Fruit fly (Drosophila melanogaster) Kc167 (cell line): ENCODE results near the gene Atf3.

ENCODE experiments used
- Myc ChIP-seq: fragments of >200 bp; optimal IDR thresholded peaks from 2 replicates; lab custom pipeline; 2017; ENCODE audit warnings: missing external identifiers
- Sin3A ChIP-seq: fragments of >200 bp; optimal IDR thresholded peaks from 2 replicates; lab custom pipeline; 2018; ENCODE audit warnings: missing external identifiers
- h ChIP-seq: fragments of >200 bp; optimal IDR thresholded peaks from 3 replicates; lab custom pipeline; 2018; ENCODE audit warnings: missing external identifiers
- insv ChIP-seq: fragments of >200 bp; optimal IDR thresholded peaks from 3 replicates; lab custom pipeline; 2018; ENCODE audit warnings: missing external identifiers
- psq ChIP-seq: fragments of >200 bp; optimal IDR thresholded peaks from 2 replicates; lab custom pipeline; 2017; ENCODE audit warnings: missing external identifiers
- ttk ChIP-seq: sonication (Bioruptor generic); optimal IDR thresholded peaks from 2 replicates; lab custom pipeline; 2017; ENCODE audit warnings: missing external identifiers

Atf3 gene

dm6 chrX:1231707-1232106 lies 43.4 kb downstream of the Atf3 start:
- TF ChIP-seq Sin3A: no peak
- no peak for TF ChIP-seq insv (lab: Kevin White, UChicago)
- TF ChIP-seq psq (lab: Kevin White, UChicago): no peak
- no peak for TF ChIP-seq Myc (lab: Kevin White, UChicago)
- TF ChIP-seq ttk (lab: Kevin White, UChicago): no peak
- TF ChIP-seq h (lab: Kevin White, UChicago): no peak

dm6 chrX:1229567-1229966 lies 45.5 kb downstream of the Atf3 start:
- no peak for TF ChIP-seq Myc (lab: Kevin White, UChicago)
- TF ChIP-seq psq (lab: Kevin White, UChicago): no peak
- TF ChIP-seq ttk (lab: Kevin White, UChicago): no peak
- TF ChIP-seq insv (lab: Kevin White, UChicago): no peak

- no peak for TF ChIP-seq insv (lab: Kevin White, UChicago)
- no peak for TF ChIP-seq h (lab: Kevin White, UChicago)
- no peak for TF ChIP-seq Sin3A
- TF ChIP-seq psq (lab: Kevin White, UChicago): no peak
- TF ChIP-seq ttk (lab: Kevin White, UChicago): no peak
- TF ChIP-seq Myc (lab: Kevin White, UChicago): no peak
Measured at dm6 chrX:1229098-1229497, 46.0 kb downstream of the Atf3 start.

DNA sequence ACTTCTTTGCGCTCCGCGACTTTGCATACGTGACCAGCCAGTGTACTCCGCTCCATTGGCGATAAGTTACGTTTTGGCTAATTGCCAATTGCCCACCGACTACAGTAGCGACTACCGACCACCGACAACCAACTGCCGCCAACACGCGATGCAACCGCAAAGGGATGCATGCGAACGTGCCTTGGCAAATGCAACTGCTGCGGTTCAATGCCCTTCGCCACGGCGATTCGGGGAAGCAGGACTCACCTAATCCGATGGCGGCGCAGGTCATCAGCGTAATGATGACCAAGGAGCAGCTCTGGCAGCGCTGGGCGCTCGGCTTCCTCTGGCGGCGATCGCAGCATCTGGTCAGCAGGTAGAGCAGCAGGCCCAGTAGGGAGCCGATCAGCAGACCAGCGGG lies 49.2 kb downstream of the Atf3 start:
- no peak for TF ChIP-seq Myc (lab: Kevin White, UChicago)
- no peak for TF ChIP-seq psq (lab: Kevin White, UChicago)
- no peak for TF ChIP-seq h (lab: Kevin White, UChicago)
- TF ChIP-seq insv (lab: Kevin White, UChicago): no peak
- no peak for TF ChIP-seq Sin3A
- TF ChIP-seq ttk (lab: Kevin White, UChicago): no peak

- TF ChIP-seq psq (lab: Kevin White, UChicago) (no peak), Myc (lab: Kevin White, UChicago) (no peak), ttk (lab: Kevin White, UChicago) (no peak), insv (lab: Kevin White, UChicago) (no peak), Sin3A (no peak), h (lab: Kevin White, UChicago) (no peak)
Measured at dm6 chrX:1216681-1217080, 58.4 kb downstream of the Atf3 start.

DNA sequence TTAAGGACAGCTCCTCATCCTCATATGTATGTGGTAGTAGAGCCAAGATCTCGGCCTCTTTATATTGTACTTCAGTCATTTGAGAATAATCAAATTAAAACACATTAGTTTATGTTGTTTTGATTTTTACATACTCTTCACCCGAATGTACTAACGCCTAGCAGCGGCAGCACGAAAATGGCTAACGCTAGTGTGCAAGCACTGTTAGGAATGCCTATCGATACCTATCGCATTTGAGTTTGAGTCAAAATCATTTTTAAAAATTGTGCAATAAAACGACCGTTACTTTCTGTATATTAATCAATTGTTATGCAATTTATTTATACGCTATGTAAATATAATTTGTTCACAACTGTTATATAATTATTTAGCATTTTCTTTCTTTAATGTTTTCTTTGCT lies 60.1 kb downstream of the Atf3 start, which contains the start of gene CG11398:
CG11398 (minus strand) TSS at position 157 of the 400 bp plus-strand sequence.
- TF ChIP-seq ttk (lab: Kevin White, UChicago) (no peak), Sin3A (no peak), psq (lab: Kevin White, UChicago) (no peak), insv (lab: Kevin White, UChicago) (no peak), Myc (lab: Kevin White, UChicago) (no peak), h (lab: Kevin White, UChicago) (no peak)

DNA sequence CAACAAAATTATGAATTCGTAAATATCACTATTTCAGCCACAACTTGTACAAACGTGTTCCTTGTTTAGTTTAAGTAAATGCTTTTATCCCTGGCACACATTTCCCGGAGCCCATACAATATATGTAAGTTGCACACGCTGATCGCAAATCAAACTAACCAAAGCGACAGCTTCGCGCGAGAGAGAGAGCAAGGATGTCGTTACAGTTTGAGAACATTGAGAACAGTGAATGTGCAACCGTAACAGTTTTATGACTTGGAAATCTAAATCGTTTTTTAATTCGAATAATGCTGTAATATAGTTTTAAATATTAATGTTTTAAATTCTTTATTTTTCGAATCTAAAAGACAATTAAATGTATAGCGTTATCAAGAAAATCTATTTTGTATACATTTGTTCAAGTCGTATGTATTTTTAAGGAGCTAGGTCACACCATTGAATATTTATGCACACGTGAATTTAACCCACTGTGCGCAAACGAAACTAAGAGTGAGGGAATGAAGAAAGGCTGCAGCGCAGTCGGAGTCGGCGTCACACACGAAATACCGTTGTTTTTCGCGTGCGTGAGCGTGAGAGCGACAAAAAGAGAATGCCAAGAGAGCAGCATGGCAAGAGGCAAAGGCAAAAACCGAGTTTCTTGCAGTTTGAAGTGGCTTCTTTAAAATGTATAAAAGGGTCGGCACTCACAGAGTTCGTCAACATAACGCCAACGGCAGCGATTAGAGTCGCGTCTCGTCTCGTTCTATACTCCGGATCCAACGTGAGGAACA lies 65.6 kb downstream of the Atf3 start, which contains the start of gene CG11382:
CG11382 (plus strand) TSS at position 720 of the 770 bp plus-strand sequence.
- TF ChIP-seq insv (lab: Kevin White, UChicago): no peak
- TF ChIP-seq h (lab: Kevin White, UChicago): no peak
- TF ChIP-seq ttk (lab: Kevin White, UChicago): no peak
- TF ChIP-seq psq (lab: Kevin White, UChicago): no peak
- TF ChIP-seq Myc (lab: Kevin White, UChicago): no peak
- TF ChIP-seq Sin3A: no peak

- TF ChIP-seq Sin3A (no peak), ttk (lab: Kevin White, UChicago) (no peak), h (lab: Kevin White, UChicago) (no peak), insv (lab: Kevin White, UChicago) (no peak), psq (lab: Kevin White, UChicago) (no peak), Myc (lab: Kevin White, UChicago) (no peak)
Measured at dm6 chrX:1206437-1206836, 68.6 kb downstream of the Atf3 start, which contains the start of gene CG14624. Gene CG14624 (plus strand): TSS chrX:1206737.

- TF ChIP-seq Sin3A: no peak
- no peak for TF ChIP-seq h (lab: Kevin White, UChicago)
- TF ChIP-seq insv (lab: Kevin White, UChicago): no peak
- no peak for TF ChIP-seq psq (lab: Kevin White, UChicago)
- no peak for TF ChIP-seq Myc (lab: Kevin White, UChicago)
- no peak for TF ChIP-seq ttk (lab: Kevin White, UChicago)
Measured at dm6 chrX:1203477-1203876, 71.6 kb downstream of the Atf3 start, which contains the start of gene CG11381. Gene CG11381 (plus strand): TSS chrX:1203777.

- TF ChIP-seq Myc (lab: Kevin White, UChicago) (no peak), ttk (lab: Kevin White, UChicago) (no peak), h (lab: Kevin White, UChicago) (no peak), insv (lab: Kevin White, UChicago) (no peak), Sin3A (no peak), psq (lab: Kevin White, UChicago) (no peak)
Measured at dm6 chrX:1199246-1199645, 75.8 kb downstream of the Atf3 start, which contains the start of gene CG14625. Gene CG14625 (plus strand): TSS chrX:1199546.

DNA sequence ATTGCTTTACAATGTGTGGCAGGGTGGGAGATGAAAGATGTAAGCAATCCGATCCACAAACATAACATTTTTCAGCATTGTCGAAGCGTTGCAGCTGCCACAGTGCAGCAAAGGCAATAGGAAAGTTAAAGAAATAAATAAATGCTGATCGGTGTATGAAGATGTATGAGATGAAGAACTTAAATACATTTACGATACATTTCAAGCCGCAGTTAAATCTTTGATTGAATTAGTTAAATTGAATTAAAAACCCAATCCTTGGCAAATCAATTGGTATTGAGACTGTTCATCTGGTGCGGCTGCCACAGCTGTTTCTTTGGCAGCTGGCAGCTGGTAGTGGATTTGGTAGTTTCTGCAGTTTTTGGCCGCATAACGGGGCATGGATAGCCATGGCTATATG lies 77.2 kb downstream of the Atf3 start:
- TF ChIP-seq insv (lab: Kevin White, UChicago) (no peak), psq (lab: Kevin White, UChicago) (no peak), h (lab: Kevin White, UChicago) (no peak), Myc (lab: Kevin White, UChicago) (no peak), ttk (lab: Kevin White, UChicago) (no peak), Sin3A (no peak)
